Worm (Caenorhabditis elegans) whole organism, L4 larva: ENCODE data around the gene F57G12.2.

Experiments
- F49E8.2 ChIP-seq: sonication (generic microtip); optimal IDR thresholded peaks from 2 replicates; lab custom pipeline; 2016; ENCODE audit warnings: missing compliant biosample characterization, mild to moderate bottlenecking, missing genetic modification characterization, borderline replicate concordance
- R02D3.7 ChIP-seq: fragments of 150-350 bp; sonication (generic microtip); optimal IDR thresholded peaks from 3 replicates; lab custom pipeline; 2014; ENCODE audit warnings: missing biosample characterization, missing genetic modification characterization
- T20F7.1 ChIP-seq: fragments of 200-800 bp; sonication (Bioruptor generic); optimal IDR thresholded peaks from 2 replicates; lab custom pipeline; 2018; ENCODE audit warnings: mild to moderate bottlenecking, missing genetic modification characterization, missing compliant biosample characterization
- T26A8.4 ChIP-seq: fragments of 200-800 bp; sonication (Bioruptor generic); IDR thresholded peaks from 2 replicates; pipeline ENCODE4 v1.3.6; 2022; ENCODE audit warnings: missing genetic modification characterization, missing compliant biosample characterization
- Y48G9A.11 ChIP-seq: fragments of 200-800 bp; sonication (Bioruptor generic); IDR thresholded peaks from 2 replicates; pipeline ENCODE4 v1.3.6; 2022; ENCODE audit warnings: missing genetic modification reagents, missing genetic modification characterization, missing compliant biosample characterization
- Y75B8A.6 ChIP-seq: fragments of 200-800 bp; sonication (Bioruptor generic); IDR thresholded peaks from 2 replicates; pipeline ENCODE4 v1.3.6; 2022; ENCODE audit warnings: missing genetic modification reagents, missing genetic modification characterization, missing compliant biosample characterization
- aha-1 ChIP-seq: fragments of 150-350 bp; peaks from one replicate; lab custom pipeline; 2014; ENCODE audit warnings: missing biosample characterization, missing genetic modification characterization
- arid-1 ChIP-seq: fragments of 200-800 bp; sonication (Bioruptor generic); conservative IDR thresholded peaks from 2 replicates; pipeline ENCODE4 v1.3.6; 2022; ENCODE audit warnings: missing genetic modification reagents, missing genetic modification characterization, missing compliant biosample characterization
- ceh-28 ChIP-seq: fragments of 150-350 bp; optimal IDR thresholded peaks from 2 replicates; lab custom pipeline; 2014; ENCODE audit warnings: missing biosample characterization, missing genetic modification reagents, missing genetic modification characterization
- ces-1 ChIP-seq: fragments of 150-350 bp; sonication (generic microtip); optimal IDR thresholded peaks from 4 replicates; lab custom pipeline; 2014; ENCODE audit warnings: missing biosample characterization, missing genetic modification reagents, missing genetic modification characterization
- cey-2 ChIP-seq: sonication (generic microtip); optimal IDR thresholded peaks from 3 replicates; lab custom pipeline; 2017; ENCODE audit warnings: missing genetic modification characterization, mild to moderate bottlenecking, missing compliant biosample characterization, antibody characterized with exemption, borderline replicate concordance; ENCODE audit not compliant: insufficient read depth
- ctbp-1 ChIP-seq: fragments of 200-800 bp; sonication (Bioruptor generic); IDR thresholded peaks from 2 replicates; pipeline ENCODE4 v1.3.6; 2022; ENCODE audit warnings: missing genetic modification reagents, missing genetic modification characterization, missing compliant biosample characterization
- daf-19 ChIP-seq: fragments of 200-800 bp; sonication (Bioruptor generic); conservative IDR thresholded peaks from 2 replicates; pipeline ENCODE4 v1.3.6; 2022; ENCODE audit warnings: missing genetic modification characterization, missing compliant biosample characterization
- dmd-9 ChIP-seq: fragments of 200-800 bp; sonication (Bioruptor generic); IDR thresholded peaks from 2 replicates; pipeline ENCODE4 v1.3.6; 2022; ENCODE audit warnings: missing genetic modification reagents, missing genetic modification characterization, missing compliant biosample characterization
- dpl-1 ChIP-seq: fragments of 150-350 bp; optimal IDR thresholded peaks from 2 replicates; lab custom pipeline; 2014; ENCODE audit warnings: missing biosample characterization, missing genetic modification reagents, missing genetic modification characterization
- egl-27 ChIP-seq: sonication (generic microtip); optimal IDR thresholded peaks from 3 replicates; lab custom pipeline; 2017; ENCODE audit warnings: missing biosample characterization, missing genetic modification reagents, missing genetic modification characterization
- egl-43 ChIP-seq: fragments of 200-800 bp; sonication (Bioruptor generic); IDR thresholded peaks from 2 replicates; pipeline ENCODE4 v1.3.6; 2022; ENCODE audit warnings: missing genetic modification reagents, missing genetic modification characterization, missing compliant biosample characterization
- fkh-10 ChIP-seq: fragments of 150-350 bp; optimal IDR thresholded peaks from 2 replicates; lab custom pipeline; 2014; ENCODE audit warnings: missing biosample characterization, missing genetic modification reagents, missing genetic modification characterization
- fos-1 ChIP-seq: fragments of 150-350 bp; optimal IDR thresholded peaks from 2 replicates; lab custom pipeline; 2014; ENCODE audit warnings: missing biosample characterization, missing genetic modification characterization
- gei-8 ChIP-seq: fragments of 200-800 bp; sonication (Bioruptor generic); optimal IDR thresholded peaks from 2 replicates; lab custom pipeline; 2018; ENCODE audit warnings: mild to moderate bottlenecking, missing genetic modification characterization, missing compliant biosample characterization
- hif-1 ChIP-seq, 2 experiments: sonication (generic microtip); optimal IDR thresholded peaks; 2 replicates each; lab custom pipeline; 2016 to 2017; ENCODE audit warnings: missing compliant biosample characterization in 2 of 2, missing genetic modification characterization in 2 of 2, missing genetic modification reagents in 2 of 2, missing genotype in 2 of 2, mild to moderate bottlenecking in 1 of 2
- hlh-30 ChIP-seq: sonication (generic microtip); optimal IDR thresholded peaks from 2 replicates; lab custom pipeline; 2017; ENCODE audit warnings: antibody characterized with exemption, mild to moderate bottlenecking, missing genetic modification characterization, missing compliant biosample characterization; ENCODE audit not compliant: insufficient read depth
- hmg-1.1 ChIP-seq: fragments of 200-800 bp; sonication (Bioruptor generic); IDR thresholded peaks from 2 replicates; pipeline ENCODE4 v1.3.6; 2022; ENCODE audit warnings: missing genetic modification reagents, missing genetic modification characterization, missing compliant biosample characterization
- jun-1 ChIP-seq: fragments of 150-350 bp; optimal IDR thresholded peaks from 2 replicates; lab custom pipeline; 2014; ENCODE audit warnings: missing biosample characterization, missing genetic modification reagents, missing genetic modification characterization
- lin-15B ChIP-seq: fragments of 150-350 bp; sonication (generic microtip); optimal IDR thresholded peaks from 3 replicates; lab custom pipeline; 2014; ENCODE audit warnings: missing biosample characterization, missing genetic modification characterization
- lir-3 ChIP-seq: sonication (generic microtip); optimal IDR thresholded peaks from 2 replicates; lab custom pipeline; 2016; ENCODE audit warnings: mild to moderate bottlenecking, missing genetic modification characterization, missing compliant biosample characterization
- mdl-1 ChIP-seq, 2 experiments: fragments of 150-350 bp in 1 of 2; sonication (generic microtip) in 1 of 2; optimal IDR thresholded peaks; 2 replicates each; lab custom pipeline; 2014 to 2017; ENCODE audit warnings: missing biosample characterization in 2 of 2, missing genetic modification characterization in 2 of 2
- mep-1 ChIP-seq: fragments of 150-350 bp; sonication (generic microtip); optimal IDR thresholded peaks from 3 replicates; lab custom pipeline; 2014; ENCODE audit warnings: missing biosample characterization, missing genetic modification characterization
- mes-2 ChIP-seq: sonication (generic microtip); optimal IDR thresholded peaks from 2 replicates; lab custom pipeline; 2016; ENCODE audit warnings: missing genotype, mild to moderate bottlenecking, missing genetic modification characterization, missing compliant biosample characterization; ENCODE audit not compliant: poor library complexity, severe bottlenecking
- mxl-2 ChIP-seq: fragments of 200-800 bp; sonication (Bioruptor generic); conservative IDR thresholded peaks from 2 replicates; pipeline ENCODE4 v1.3.6; 2022; ENCODE audit warnings: missing genetic modification reagents, missing genetic modification characterization, missing compliant biosample characterization
- nhr-102 ChIP-seq: sonication (generic microtip); optimal IDR thresholded peaks from 2 replicates; lab custom pipeline; 2016; ENCODE audit warnings: mild to moderate bottlenecking, missing genetic modification characterization, moderate library complexity, missing compliant biosample characterization
- nhr-25 ChIP-seq: sonication (generic microtip); optimal IDR thresholded peaks from 2 replicates; lab custom pipeline; 2017; ENCODE audit warnings: missing genetic modification characterization, mild to moderate bottlenecking, missing compliant biosample characterization, antibody characterized with exemption, moderate library complexity, borderline replicate concordance; ENCODE audit not compliant: insufficient read depth
- nhr-28 ChIP-seq: fragments of 150-350 bp; optimal IDR thresholded peaks from 2 replicates; lab custom pipeline; 2014; ENCODE audit warnings: missing biosample characterization, missing genetic modification characterization
- nhr-42 ChIP-seq: fragments of 200-800 bp; sonication (Bioruptor generic); IDR thresholded peaks from 2 replicates; pipeline ENCODE4 v1.3.6; 2022; ENCODE audit warnings: missing genetic modification characterization, missing compliant biosample characterization
- nhr-48 ChIP-seq: sonication (generic microtip); optimal IDR thresholded peaks from 2 replicates; lab custom pipeline; 2016; ENCODE audit warnings: mild to moderate bottlenecking, missing genetic modification characterization, missing compliant biosample characterization
- nhr-6 ChIP-seq: fragments of 150-350 bp; optimal IDR thresholded peaks from 2 replicates; lab custom pipeline; 2014; ENCODE audit warnings: missing biosample characterization, missing genetic modification characterization
- nhr-77 ChIP-seq: fragments of 150-350 bp; optimal IDR thresholded peaks from 2 replicates; lab custom pipeline; 2014; ENCODE audit warnings: missing biosample characterization, missing genetic modification characterization
- php-3 ChIP-seq: fragments of 200-800 bp; sonication (Bioruptor generic); IDR thresholded peaks from 2 replicates; pipeline ENCODE4 v1.3.6; 2022; ENCODE audit warnings: missing genetic modification reagents, missing genetic modification characterization, missing compliant biosample characterization
- rbr-2 ChIP-seq: sonication (generic microtip); optimal IDR thresholded peaks from 2 replicates; lab custom pipeline; 2016; ENCODE audit warnings: missing genotype, missing genetic modification characterization, missing compliant biosample characterization
- sdz-12 ChIP-seq: fragments of 200-800 bp; sonication (Bioruptor generic); optimal IDR thresholded peaks from 2 replicates; lab custom pipeline; 2018; ENCODE audit warnings: mild to moderate bottlenecking, missing genetic modification characterization, missing compliant biosample characterization
- set-16 ChIP-seq: fragments of 200-800 bp; sonication (Bioruptor generic); IDR thresholded peaks from 2 replicates; pipeline ENCODE4 v1.3.6; 2022; ENCODE audit warnings: missing genetic modification reagents, missing genetic modification characterization, missing compliant biosample characterization
- skn-1 ChIP-seq: fragments of 150-350 bp; optimal IDR thresholded peaks from 2 replicates; lab custom pipeline; 2014; ENCODE audit warnings: missing biosample characterization, missing genetic modification characterization
- snpc-4 ChIP-seq: fragments of 150-350 bp; optimal IDR thresholded peaks from 2 replicates; lab custom pipeline; 2014; ENCODE audit warnings: missing biosample characterization, missing genetic modification characterization
- spr-3 ChIP-seq: fragments of 200-800 bp; sonication (Bioruptor generic); optimal IDR thresholded peaks from 2 replicates; lab custom pipeline; 2018; ENCODE audit warnings: mild to moderate bottlenecking, missing genetic modification characterization, missing compliant biosample characterization
- unc-130 ChIP-seq: sonication (generic microtip); optimal IDR thresholded peaks from 2 replicates; lab custom pipeline; 2016; ENCODE audit warnings: missing genetic modification reagents, missing genetic modification characterization, missing compliant biosample characterization
- zag-1 ChIP-seq: fragments of 150-350 bp; optimal IDR thresholded peaks from 2 replicates; lab custom pipeline; 2014; ENCODE audit warnings: missing biosample characterization, missing genetic modification characterization
- zip-2 ChIP-seq: fragments of 150-350 bp; optimal IDR thresholded peaks from 2 replicates; lab custom pipeline; 2014; ENCODE audit warnings: missing biosample characterization, missing genetic modification characterization
- ztf-11 ChIP-seq: fragments of 150-350 bp; optimal IDR thresholded peaks from 2 replicates; lab custom pipeline; 2014; ENCODE audit warnings: missing biosample characterization, missing genetic modification characterization
- ztf-7 ChIP-seq: fragments of 150-350 bp; optimal IDR thresholded peaks from 2 replicates; lab custom pipeline; 2014; ENCODE audit warnings: missing biosample characterization, missing genetic modification characterization

Gene F57G12.2

ce11 chrX:12171631-12172348 lies 11.9 kb upstream of the F57G12.2 start, which contains the start of gene F57G12.1 (continued):
- TF ChIP-seq nhr-102 (tag; lab: Kevin White, UChicago) (peak; percentile 20), dmd-9 (GFP tag; lab: Robert Waterston, UW) (no peak), mdl-1 (tag; optimal IDR thresholded peaks at IDR 0.05; lab: Kevin White, UChicago) (peak; percentile 70 to 87), arid-1 (GFP tag; lab: Robert Waterston, UW) (peak; percentile 58), mep-1 (peak; percentile 91), cey-2 (tag; lab: Kevin White, UChicago) (no peak), ctbp-1 (GFP tag; lab: Robert Waterston, UW) (peak; percentile 71; the same call in 1 of the 2 replicates), gei-8 (GFP tag; lab: Kevin White, UChicago) (no peak), egl-27 (tag; lab: Kevin White, UChicago) (no peak), set-16 (peak; percentile 98), hif-1 (tag; optimal IDR thresholded peaks at IDR 0.05; lab: Kevin White, UChicago) (peak in 1 of 2 experiments; percentile 83), mxl-2 (GFP tag; lab: Robert Waterston, UW) (no peak), nhr-77 (peak; percentile 48), R02D3.7 (tag; lab: Kevin White, UChicago) (no peak), nhr-48 (peak; percentile 52), ces-1 (GFP tag; lab: Kevin White, UChicago) (no peak), ztf-11 (tag; lab: Kevin White, UChicago) (no peak), jun-1 (no peak), snpc-4 (tag; lab: Kevin White, UChicago) (no peak), sdz-12 (no peak), mes-2 (peak; percentile 67), zag-1 (tag; lab: Kevin White, UChicago) (peak; percentile 2), lin-15B (tag; lab: Kevin White, UChicago) (no peak), nhr-28 (tag; lab: Kevin White, UChicago) (peak; percentile 62), aha-1 (tag; lab: Kevin White, UChicago) (peak; percentile 100), ztf-7 (tag; lab: Kevin White, UChicago) (no peak), skn-1 (tag; lab: Kevin White, UChicago) (no peak), egl-43 (GFP tag; lab: Robert Waterston, UW) (peak; percentile 87), ceh-28 (tag; lab: Kevin White, UChicago) (peak; percentile 7), rbr-2 (tag; lab: Kevin White, UChicago) (peak; percentile 56), hmg-1.1 (GFP tag; lab: Robert Waterston, UW) (peak; percentile 91), Y75B8A.6 (GFP tag; lab: Robert Waterston, UW) (peak; percentile 8; the same call in 1 of the 2 replicates), zip-2 (tag; lab: Kevin White, UChicago) (no peak), daf-19 (GFP tag; lab: Robert Waterston, UW) (no peak), php-3 (0 out of 2 replicates have a peak, but pooled peaks have one; percentile 54), nhr-42 (no peak)

DNA sequence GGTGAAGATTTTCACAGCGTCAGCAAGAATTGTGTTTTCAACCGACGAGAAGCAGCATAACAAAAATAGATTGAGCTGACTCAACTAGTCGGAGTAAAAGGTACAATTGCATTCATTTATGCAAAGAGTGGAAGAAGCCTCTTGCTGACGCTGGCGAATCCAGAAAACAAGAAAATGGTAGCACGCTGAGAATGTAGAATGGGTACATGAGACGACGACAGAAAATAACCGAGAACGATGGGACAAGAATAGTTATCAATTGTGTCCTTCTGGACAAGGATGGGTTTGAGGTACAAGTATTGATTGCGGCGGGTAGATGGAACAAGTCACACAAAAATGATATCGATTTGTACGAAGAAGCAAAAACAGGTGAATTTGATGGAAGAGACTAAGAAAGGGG lies 9.5 kb upstream of the F57G12.2 start:
- TF ChIP-seq mes-2 (no peak), skn-1 (tag; lab: Kevin White, UChicago) (no peak), T20F7.1 (GFP tag; lab: Kevin White, UChicago) (no peak), nhr-6 (tag; lab: Kevin White, UChicago) (no peak), dpl-1 (no peak), nhr-25 (tag; lab: Kevin White, UChicago) (peak; percentile 5), lir-3 (tag; lab: Kevin White, UChicago) (no peak), hlh-30 (tag; lab: Kevin White, UChicago) (no peak), gei-8 (GFP tag; lab: Kevin White, UChicago) (peak; percentile 21), fos-1 (tag; lab: Kevin White, UChicago) (no peak), jun-1 (no peak), fkh-10 (GFP tag; lab: Kevin White, UChicago) (no peak), Y48G9A.11 (no peak), T26A8.4 (GFP tag; lab: Robert Waterston, UW) (0 out of 2 replicates have a peak, but pooled peaks have one; percentile 16), spr-3 (no peak), unc-130 (no peak), F49E8.2 (tag; lab: Kevin White, UChicago) (no peak), ceh-28 (tag; lab: Kevin White, UChicago) (no peak)
